Worm (Caenorhabditis elegans) whole organism, L1 larva: ENCODE results near the gene gpa-3.

Experiments
- aly-2 ChIP-seq: fragments of 150-350 bp; optimal IDR thresholded peaks from 2 replicates; lab custom pipeline; 2014; ENCODE audit warnings: missing biosample characterization, missing genetic modification characterization
- dpl-1 ChIP-seq, 3 experiments: fragments of 150-350 bp in 2 of 3; sonication (generic microtip) in 1 of 3; optimal IDR thresholded peaks; 2 replicates each; lab custom pipeline; 2014 to 2017; ENCODE audit warnings: missing biosample characterization in 3 of 3, missing genetic modification characterization in 3 of 3, missing genetic modification reagents in 3 of 3
- egl-27 ChIP-seq, 2 experiments: fragments of 150-350 bp in 1 of 2; sonication (generic microtip); optimal IDR thresholded peaks; 3 replicates each; lab custom pipeline; 2017 to 2018; ENCODE audit warnings: missing biosample characterization in 2 of 2, missing genetic modification characterization in 2 of 2, missing genetic modification reagents in 2 of 2
- nhr-11 ChIP-seq: fragments of 150-350 bp; optimal IDR thresholded peaks from 2 replicates; lab custom pipeline; 2014; ENCODE audit warnings: missing biosample characterization, missing genetic modification characterization
- nhr-76 ChIP-seq: sonication (generic microtip); optimal IDR thresholded peaks from 2 replicates; lab custom pipeline; 2017; ENCODE audit warnings: missing biosample characterization, missing genetic modification characterization
- tlp-1 ChIP-seq: fragments of 150-350 bp; optimal IDR thresholded peaks from 2 replicates; lab custom pipeline; 2014; ENCODE audit warnings: missing biosample characterization, missing genetic modification characterization

DNA sequence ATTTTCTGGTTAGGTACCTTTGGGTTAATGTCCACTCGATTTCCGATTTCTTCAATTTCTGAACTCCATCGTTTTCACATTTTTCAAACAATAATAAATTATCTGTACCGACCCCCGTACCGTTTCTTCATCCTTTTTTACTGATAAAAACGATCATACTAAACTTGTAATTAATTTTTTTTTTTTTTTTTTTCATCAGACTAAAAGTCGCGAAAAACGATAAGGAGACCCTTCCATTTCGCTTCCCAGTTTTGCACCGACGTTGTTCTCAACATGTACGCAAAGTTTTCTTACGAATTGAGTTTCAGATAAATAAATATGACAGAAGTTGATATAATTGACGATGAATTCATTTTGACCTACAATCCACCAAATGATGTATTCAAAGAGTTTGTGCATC, 38.4 kb downstream of the gpa-3 start, which contains the start of gene F44A2.7:
- no peak for TF ChIP-seq dpl-1 (GFP tag; optimal IDR thresholded peaks at IDR 0.05; lab: Kevin White, UChicago)
- TF ChIP-seq tlp-1 (tag; lab: Kevin White, UChicago), result no peak
- TF ChIP-seq egl-27 (tag; optimal IDR thresholded peaks at IDR 0.05; lab: Kevin White, UChicago), result no peak
- no peak for TF ChIP-seq aly-2 (tag; lab: Kevin White, UChicago)
- no peak for TF ChIP-seq nhr-11 (tag; lab: Kevin White, UChicago)
- no peak for TF ChIP-seq nhr-76 (tag; lab: Kevin White, UChicago)
